Worm (Caenorhabditis elegans) whole organism, L4 larva: Measurements from ENCODE around the gene W05H7.1.

Source experiments
- D1046.2 ChIP-seq: fragments of 200-800 bp; sonication (Bioruptor generic); IDR thresholded peaks from 2 replicates; pipeline ENCODE4 v1.3.6; 2022; ENCODE audit warnings: missing genetic modification characterization, missing compliant biosample characterization
- T20F7.1 ChIP-seq: fragments of 200-800 bp; sonication (Bioruptor generic); optimal IDR thresholded peaks from 2 replicates; lab custom pipeline; 2018; ENCODE audit warnings: mild to moderate bottlenecking, missing genetic modification characterization, missing compliant biosample characterization
- aha-1 ChIP-seq: fragments of 150-350 bp; peaks from one replicate; lab custom pipeline; 2014; ENCODE audit warnings: missing biosample characterization, missing genetic modification characterization
- arid-1 ChIP-seq: fragments of 200-800 bp; sonication (Bioruptor generic); conservative IDR thresholded peaks from 2 replicates; pipeline ENCODE4 v1.3.6; 2022; ENCODE audit warnings: missing genetic modification reagents, missing genetic modification characterization, missing compliant biosample characterization
- attf-4 ChIP-seq: sonication (generic microtip); optimal IDR thresholded peaks from 3 replicates; lab custom pipeline; 2017; ENCODE audit warnings: missing biosample characterization, missing genetic modification characterization
- ceh-20 ChIP-seq: fragments of 200-800 bp; sonication (Bioruptor generic); IDR thresholded peaks from 2 replicates; pipeline ENCODE4 v1.3.6; 2022; ENCODE audit warnings: missing genetic modification reagents, missing genetic modification characterization, missing compliant biosample characterization
- ceh-32 ChIP-seq: sonication (generic microtip); optimal IDR thresholded peaks from 2 replicates; lab custom pipeline; 2016; ENCODE audit warnings: mild to moderate bottlenecking, missing genetic modification characterization, missing compliant biosample characterization; ENCODE audit not compliant: poor library complexity
- ceh-62 ChIP-seq: sonication (generic microtip); optimal IDR thresholded peaks from 2 replicates; lab custom pipeline; 2017; ENCODE audit warnings: missing biosample characterization, missing genetic modification characterization
- ces-1 ChIP-seq: fragments of 150-350 bp; sonication (generic microtip); optimal IDR thresholded peaks from 4 replicates; lab custom pipeline; 2014; ENCODE audit warnings: missing biosample characterization, missing genetic modification reagents, missing genetic modification characterization
- daf-12 ChIP-seq: fragments of 150-350 bp; optimal IDR thresholded peaks from 2 replicates; lab custom pipeline; 2014; ENCODE audit warnings: missing biosample characterization, missing genetic modification reagents, missing genetic modification characterization
- daf-16 ChIP-seq, 3 experiments: sonication (generic microtip); optimal IDR thresholded peaks; 2 replicates each; lab custom pipeline; 2016 to 2017; ENCODE audit warnings: missing genetic modification characterization in 3 of 3, missing genetic modification reagents in 3 of 3, mild to moderate bottlenecking in 2 of 3, missing compliant biosample characterization in 2 of 3, missing biosample characterization in 1 of 3, moderate library complexity in 1 of 3
- dmd-6 ChIP-seq: fragments of 200-800 bp; sonication (Bioruptor generic); IDR thresholded peaks from 2 replicates; pipeline ENCODE4 v1.3.6; 2022; ENCODE audit warnings: missing genetic modification reagents, missing genetic modification characterization, missing compliant biosample characterization
- dpl-1 ChIP-seq: fragments of 150-350 bp; optimal IDR thresholded peaks from 2 replicates; lab custom pipeline; 2014; ENCODE audit warnings: missing biosample characterization, missing genetic modification reagents, missing genetic modification characterization
- dve-1 ChIP-seq: sonication (generic microtip); optimal IDR thresholded peaks from 2 replicates; lab custom pipeline; 2017; ENCODE audit warnings: antibody characterized with exemption, mild to moderate bottlenecking, missing genetic modification characterization, missing compliant biosample characterization; ENCODE audit not compliant: insufficient read depth
- egl-43 ChIP-seq: fragments of 200-800 bp; sonication (Bioruptor generic); IDR thresholded peaks from 2 replicates; pipeline ENCODE4 v1.3.6; 2022; ENCODE audit warnings: missing genetic modification reagents, missing genetic modification characterization, missing compliant biosample characterization
- fkh-10 ChIP-seq: fragments of 150-350 bp; optimal IDR thresholded peaks from 2 replicates; lab custom pipeline; 2014; ENCODE audit warnings: missing biosample characterization, missing genetic modification reagents, missing genetic modification characterization
- fos-1 ChIP-seq: fragments of 150-350 bp; optimal IDR thresholded peaks from 2 replicates; lab custom pipeline; 2014; ENCODE audit warnings: missing biosample characterization, missing genetic modification characterization
- hif-1 ChIP-seq, 2 experiments: sonication (generic microtip); optimal IDR thresholded peaks; 2 replicates each; lab custom pipeline; 2016 to 2017; ENCODE audit warnings: missing compliant biosample characterization in 2 of 2, missing genetic modification characterization in 2 of 2, missing genetic modification reagents in 2 of 2, missing genotype in 2 of 2, mild to moderate bottlenecking in 1 of 2
- hlh-11 ChIP-seq: fragments of 200-800 bp; sonication (Bioruptor generic); optimal IDR thresholded peaks from 2 replicates; lab custom pipeline; 2018; ENCODE audit warnings: mild to moderate bottlenecking, missing genetic modification characterization, missing compliant biosample characterization
- hmg-1.1 ChIP-seq: fragments of 200-800 bp; sonication (Bioruptor generic); IDR thresholded peaks from 2 replicates; pipeline ENCODE4 v1.3.6; 2022; ENCODE audit warnings: missing genetic modification reagents, missing genetic modification characterization, missing compliant biosample characterization
- jun-1 ChIP-seq: fragments of 150-350 bp; optimal IDR thresholded peaks from 2 replicates; lab custom pipeline; 2014; ENCODE audit warnings: missing biosample characterization, missing genetic modification reagents, missing genetic modification characterization
- lin-1 ChIP-seq: fragments of 200-800 bp; sonication (Bioruptor generic); IDR thresholded peaks from 2 replicates; pipeline ENCODE4 v1.3.6; 2022; ENCODE audit warnings: missing genetic modification reagents, missing genetic modification characterization, missing compliant biosample characterization
- lin-39 ChIP-seq: fragments of 150-350 bp; optimal IDR thresholded peaks from 2 replicates; lab custom pipeline; 2014; ENCODE audit warnings: missing biosample characterization, missing genetic modification reagents, missing genetic modification characterization
- lsy-2 ChIP-seq, 2 experiments: fragments of 150-350 bp in 1 of 2; sonication (generic microtip) in 1 of 2; optimal IDR thresholded peaks; 2 replicates each; lab custom pipeline; 2014 to 2017; ENCODE audit warnings: missing biosample characterization in 2 of 2, missing genetic modification characterization in 2 of 2
- madf-9 ChIP-seq: fragments of 200-800 bp; sonication (Bioruptor generic); conservative IDR thresholded peaks from 2 replicates; pipeline ENCODE4 v1.3.6; 2022; ENCODE audit warnings: missing genetic modification reagents, missing genetic modification characterization, missing compliant biosample characterization
- mdl-1 ChIP-seq, 2 experiments: fragments of 150-350 bp in 1 of 2; sonication (generic microtip) in 1 of 2; optimal IDR thresholded peaks; 2 replicates each; lab custom pipeline; 2014 to 2017; ENCODE audit warnings: missing biosample characterization in 2 of 2, missing genetic modification characterization in 2 of 2
- mdt-29 ChIP-seq: fragments of 200-800 bp; sonication (Bioruptor generic); IDR thresholded peaks from 2 replicates; pipeline ENCODE4 v1.3.6; 2022; ENCODE audit warnings: missing genetic modification reagents, missing genetic modification characterization, missing compliant biosample characterization
- mes-2 ChIP-seq: sonication (generic microtip); optimal IDR thresholded peaks from 2 replicates; lab custom pipeline; 2016; ENCODE audit warnings: missing genotype, mild to moderate bottlenecking, missing genetic modification characterization, missing compliant biosample characterization; ENCODE audit not compliant: poor library complexity, severe bottlenecking
- mxl-2 ChIP-seq: fragments of 200-800 bp; sonication (Bioruptor generic); conservative IDR thresholded peaks from 2 replicates; pipeline ENCODE4 v1.3.6; 2022; ENCODE audit warnings: missing genetic modification reagents, missing genetic modification characterization, missing compliant biosample characterization
- mxl-3 ChIP-seq: fragments of 200-800 bp; sonication (Bioruptor generic); optimal IDR thresholded peaks from 2 replicates; lab custom pipeline; 2018; ENCODE audit warnings: mild to moderate bottlenecking, missing genetic modification characterization, missing compliant biosample characterization
- nhr-10 ChIP-seq: fragments of 150-350 bp; optimal IDR thresholded peaks from 2 replicates; lab custom pipeline; 2014; ENCODE audit warnings: missing biosample characterization, missing genetic modification characterization
- nhr-11 ChIP-seq: fragments of 150-350 bp; optimal IDR thresholded peaks from 2 replicates; lab custom pipeline; 2014; ENCODE audit warnings: missing biosample characterization, missing genetic modification characterization
- nhr-25 ChIP-seq: sonication (generic microtip); optimal IDR thresholded peaks from 2 replicates; lab custom pipeline; 2017; ENCODE audit warnings: missing genetic modification characterization, mild to moderate bottlenecking, missing compliant biosample characterization, antibody characterized with exemption, moderate library complexity, borderline replicate concordance; ENCODE audit not compliant: insufficient read depth
- nhr-42 ChIP-seq: fragments of 200-800 bp; sonication (Bioruptor generic); IDR thresholded peaks from 2 replicates; pipeline ENCODE4 v1.3.6; 2022; ENCODE audit warnings: missing genetic modification characterization, missing compliant biosample characterization
- nhr-48 ChIP-seq: sonication (generic microtip); optimal IDR thresholded peaks from 2 replicates; lab custom pipeline; 2016; ENCODE audit warnings: mild to moderate bottlenecking, missing genetic modification characterization, missing compliant biosample characterization
- nhr-6 ChIP-seq: fragments of 150-350 bp; optimal IDR thresholded peaks from 2 replicates; lab custom pipeline; 2014; ENCODE audit warnings: missing biosample characterization, missing genetic modification characterization
- nhr-77 ChIP-seq: fragments of 150-350 bp; optimal IDR thresholded peaks from 2 replicates; lab custom pipeline; 2014; ENCODE audit warnings: missing biosample characterization, missing genetic modification characterization
- pha-4 ChIP-seq, 2 experiments: fragments of 150-350 bp in 1 of 2; fragments of 200-800 bp in 1 of 2; sonication (Bioruptor generic) in 1 of 2; IDR thresholded peaks in 1 of 2; optimal IDR thresholded peaks in 1 of 2; 2 replicates each; pipeline versions ENCODE4 v1.3.6 to Lab custom; 2014 to 2022; ENCODE audit warnings: missing genetic modification characterization in 2 of 2, missing genetic modification reagents in 2 of 2, missing biosample characterization in 1 of 2, missing compliant biosample characterization in 1 of 2
- pqm-1 ChIP-seq: sonication (generic microtip); optimal IDR thresholded peaks from 2 replicates; lab custom pipeline; 2017; ENCODE audit warnings: missing biosample characterization, missing genetic modification characterization
- saeg-2 ChIP-seq: fragments of 200-800 bp; sonication (Bioruptor generic); IDR thresholded peaks from 2 replicates; pipeline ENCODE4 v1.3.6; 2022; ENCODE audit warnings: missing genetic modification reagents, missing genetic modification characterization, missing compliant biosample characterization
- spr-1 ChIP-seq: sonication (generic microtip); optimal IDR thresholded peaks from 2 replicates; lab custom pipeline; 2016; ENCODE audit warnings: mild to moderate bottlenecking, missing genetic modification characterization, missing compliant biosample characterization
- spr-3 ChIP-seq: fragments of 200-800 bp; sonication (Bioruptor generic); optimal IDR thresholded peaks from 2 replicates; lab custom pipeline; 2018; ENCODE audit warnings: mild to moderate bottlenecking, missing genetic modification characterization, missing compliant biosample characterization
- unc-39 ChIP-seq: sonication (generic microtip); optimal IDR thresholded peaks from 2 replicates; lab custom pipeline; 2017; ENCODE audit warnings: missing biosample characterization, missing genetic modification characterization
- zag-1 ChIP-seq: fragments of 150-350 bp; optimal IDR thresholded peaks from 2 replicates; lab custom pipeline; 2014; ENCODE audit warnings: missing biosample characterization, missing genetic modification characterization
- zfp-3 ChIP-seq: fragments of 200-800 bp; sonication (Bioruptor generic); conservative IDR thresholded peaks from 2 replicates; pipeline ENCODE4 v1.3.6; 2022; ENCODE audit warnings: missing genetic modification reagents, missing genetic modification characterization, missing compliant biosample characterization
- zip-11 ChIP-seq: fragments of 200-800 bp; sonication (Bioruptor generic); IDR thresholded peaks from 2 replicates; pipeline ENCODE4 v1.3.6; 2022; ENCODE audit warnings: missing genetic modification characterization, missing compliant biosample characterization

Gene W05H7.1

DNA sequence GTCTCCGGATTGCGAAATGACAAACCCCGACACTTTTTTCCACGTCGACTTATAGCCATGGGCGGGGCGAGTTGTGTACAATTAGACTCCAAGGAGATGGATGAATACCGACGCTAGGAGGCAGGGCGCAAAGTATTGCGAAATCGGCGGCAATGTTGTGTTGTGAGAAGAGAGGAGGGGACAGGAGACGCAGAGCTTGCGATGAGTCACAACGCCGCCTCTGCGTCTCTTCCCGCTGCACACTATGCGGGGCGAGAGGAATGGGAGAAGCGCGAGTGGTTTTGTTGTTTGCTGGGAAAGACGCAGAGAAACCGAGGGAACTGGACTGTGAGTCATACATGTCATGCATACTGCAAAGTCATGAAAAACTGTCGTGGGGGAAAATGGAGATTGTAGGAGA, 3.8 kb downstream of the W05H7.1 start (continued):
- TF ChIP-seq madf-9 (GFP tag; lab: Robert Waterston, UW), result peak; percentile 51; the same call in 1 of the 2 replicates
- TF ChIP-seq fos-1 (tag; lab: Kevin White, UChicago), result peak; percentile 100
- TF ChIP-seq lsy-2 (tag; optimal IDR thresholded peaks at IDR 0.05; lab: Kevin White, UChicago), result peak; percentile 63 to 82
- TF ChIP-seq mdt-29 (GFP tag; lab: Robert Waterston, UW), result 0 out of 2 replicates have a peak, but pooled peaks have one; percentile 27
- TF ChIP-seq ceh-62 (tag; lab: Kevin White, UChicago), result no peak
- no peak for TF ChIP-seq ces-1 (GFP tag; lab: Kevin White, UChicago)
- peak; percentile 80 for TF ChIP-seq nhr-10 (tag; lab: Kevin White, UChicago)
- TF ChIP-seq zag-1 (tag; lab: Kevin White, UChicago), result no peak
- peak; percentile 79 for TF ChIP-seq spr-1 (tag; lab: Kevin White, UChicago)
- 0 out of 2 replicates have a peak, but pooled peaks have one; percentile 22 for TF ChIP-seq zfp-3
- TF ChIP-seq zip-11 (GFP tag; lab: Robert Waterston, UW), result no peak
- TF ChIP-seq lin-39, result no peak
- peak; percentile 10 for TF ChIP-seq ceh-32 (tag; lab: Kevin White, UChicago)
- TF ChIP-seq egl-43 (GFP tag; lab: Robert Waterston, UW), result peak; percentile 89
- TF ChIP-seq spr-3, result peak; percentile 50
- peak; percentile 70 for TF ChIP-seq attf-4 (tag; lab: Kevin White, UChicago)
- TF ChIP-seq mxl-3 (GFP tag; lab: Kevin White, UChicago), result peak; percentile 93
- TF ChIP-seq nhr-42 (GFP tag; lab: Robert Waterston, UW), result no peak; the same call in 1 of the 2 replicates
- TF ChIP-seq daf-12 (tag; lab: Kevin White, UChicago), result no peak
- TF ChIP-seq jun-1 (tag; lab: Kevin White, UChicago), result peak; percentile 96
- TF ChIP-seq D1046.2 (GFP tag; lab: Robert Waterston, UW), result no peak
- TF ChIP-seq arid-1 (GFP tag; lab: Robert Waterston, UW), result peak; percentile 86
- TF ChIP-seq lin-1 (GFP tag; lab: Robert Waterston, UW), result peak; percentile 91
- peak; percentile 91 for TF ChIP-seq nhr-77 (tag; lab: Kevin White, UChicago)
- no peak for TF ChIP-seq unc-39

ce11 chrX:1456350-1457080, 5.9 kb downstream of the W05H7.1 start:
- peak; percentile 0 for TF ChIP-seq T20F7.1 (GFP tag; lab: Kevin White, UChicago)
- peak in 1 of 2 experiments; percentile 36 for TF ChIP-seq hif-1 (tag; optimal IDR thresholded peaks at IDR 0.05; lab: Kevin White, UChicago)
- peak in 1 of 2 experiments; percentile 85 for TF ChIP-seq daf-16 (GFP tag; optimal IDR thresholded peaks at IDR 0.05; lab: Kevin White, UChicago)
- TF ChIP-seq daf-16 (tag; optimal IDR thresholded peaks at IDR 0.05; lab: Kevin White, UChicago), result peak; percentile 53
- TF ChIP-seq nhr-11 (tag; lab: Kevin White, UChicago), result peak; percentile 40
- peak; percentile 45 for TF ChIP-seq nhr-25 (tag; lab: Kevin White, UChicago)
- peak; percentile 26 for TF ChIP-seq nhr-6 (tag; lab: Kevin White, UChicago)
- peak; percentile 39 to 62 for TF ChIP-seq lsy-2 (tag; optimal IDR thresholded peaks at IDR 0.05; lab: Kevin White, UChicago)
- 0 out of 2 replicates have a peak, but pooled peaks have one; percentile 42 for TF ChIP-seq ceh-20 (GFP tag; lab: Robert Waterston, UW)
- TF ChIP-seq pha-4 (GFP tag; IDR thresholded peaks at IDR 0.05; lab: Robert Waterston, UW), result no peak
- TF ChIP-seq pha-4 (tag; optimal IDR thresholded peaks at IDR 0.05; lab: Kevin White, UChicago), result peak; percentile 98
- peak; percentile 25 for TF ChIP-seq pqm-1 (tag; lab: Kevin White, UChicago)
- peak; percentile 62 for TF ChIP-seq mes-2
- TF ChIP-seq nhr-48 (tag; lab: Kevin White, UChicago), result peak; percentile 44
- TF ChIP-seq jun-1 (tag; lab: Kevin White, UChicago), result no peak
- TF ChIP-seq saeg-2 (GFP tag; lab: Robert Waterston, UW), result no peak
- TF ChIP-seq dve-1, result peak; percentile 64
- TF ChIP-seq hmg-1.1 (GFP tag; lab: Robert Waterston, UW), result peak; percentile 48
- peak in 1 of 2 experiments; percentile 67 for TF ChIP-seq mdl-1 (tag; optimal IDR thresholded peaks at IDR 0.05; lab: Kevin White, UChicago)
- TF ChIP-seq mxl-2 (GFP tag; lab: Robert Waterston, UW), result 0 out of 2 replicates have a peak, but pooled peaks have one; percentile 21
- peak; percentile 86 for TF ChIP-seq hlh-11 (tag; lab: Kevin White, UChicago)
- peak; percentile 51 for TF ChIP-seq dmd-6
- no peak for TF ChIP-seq ceh-32 (tag; lab: Kevin White, UChicago)
- TF ChIP-seq fkh-10 (GFP tag; lab: Kevin White, UChicago), result no peak
- TF ChIP-seq egl-43 (GFP tag; lab: Robert Waterston, UW), result no peak
- no peak for TF ChIP-seq dpl-1
- TF ChIP-seq nhr-77 (tag; lab: Kevin White, UChicago), result peak; percentile 57
- TF ChIP-seq aha-1 (tag; lab: Kevin White, UChicago), result peak; percentile 92
